Worm (Caenorhabditis elegans) whole organism, L4/young adult: Measurements from ENCODE around the gene Y41E3.8.
"Not testable (repeated sequence)": the region's sequence is repeated elsewhere in the genome, so short reads cannot be mapped to it uniquely, and the experiment has no call there.

Source experiments
- W03F9.2 ChIP-seq: fragments of 150-350 bp; optimal IDR thresholded peaks from 2 replicates; lab custom pipeline; 2014; ENCODE audit warnings: missing biosample characterization, missing genetic modification characterization
- dao-5 ChIP-seq: sonication (generic microtip); optimal IDR thresholded peaks from 2 replicates; lab custom pipeline; 2016; ENCODE audit warnings: missing genotype, missing genetic modification characterization, moderate library complexity, missing compliant biosample characterization
- him-1 ChIP-seq: sonication (generic microtip); optimal IDR thresholded peaks from 2 replicates; lab custom pipeline; 2016; ENCODE audit warnings: missing genotype, missing genetic modification reagents, missing genetic modification characterization, missing compliant biosample characterization

Gene Y41E3.8

DNA sequence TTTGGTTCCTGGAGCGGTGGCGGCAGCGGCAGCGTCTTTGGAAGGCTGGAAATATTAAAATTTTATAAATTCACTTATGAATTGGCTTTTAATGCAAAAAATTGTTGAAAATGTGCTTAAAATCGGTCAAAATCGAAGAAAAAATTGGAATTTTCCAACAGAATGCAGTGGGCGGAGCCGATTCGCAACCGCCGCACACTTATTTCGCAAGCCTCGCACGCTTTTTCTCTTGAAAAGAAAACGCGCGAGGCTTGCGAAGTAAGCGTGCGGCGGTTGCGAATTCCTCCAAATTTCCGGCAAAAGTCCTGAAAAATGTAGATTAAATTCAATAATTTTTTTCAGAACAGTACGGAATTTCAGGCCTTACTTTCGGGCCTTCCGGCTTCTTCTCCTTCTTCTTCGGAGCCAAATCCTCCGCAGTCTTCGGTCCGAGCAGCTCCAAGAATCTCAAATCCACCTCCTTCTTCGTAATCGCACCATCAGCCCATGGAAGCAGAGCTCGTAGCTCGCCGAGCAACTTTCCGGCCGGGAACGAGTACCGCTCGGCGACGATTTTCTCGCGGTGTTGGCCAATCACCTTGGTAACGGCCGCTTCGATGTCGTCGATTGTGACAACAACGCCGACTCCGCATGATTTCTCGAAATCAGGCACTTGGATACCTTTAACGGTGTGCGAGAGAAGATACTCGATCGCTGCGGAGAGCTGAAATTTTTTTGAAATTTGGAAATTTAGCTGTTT is 16.5 kb downstream of the Y41E3.8 start:
- no peak for TF ChIP-seq dao-5 (tag; lab: Kevin White, UChicago)

DNA sequence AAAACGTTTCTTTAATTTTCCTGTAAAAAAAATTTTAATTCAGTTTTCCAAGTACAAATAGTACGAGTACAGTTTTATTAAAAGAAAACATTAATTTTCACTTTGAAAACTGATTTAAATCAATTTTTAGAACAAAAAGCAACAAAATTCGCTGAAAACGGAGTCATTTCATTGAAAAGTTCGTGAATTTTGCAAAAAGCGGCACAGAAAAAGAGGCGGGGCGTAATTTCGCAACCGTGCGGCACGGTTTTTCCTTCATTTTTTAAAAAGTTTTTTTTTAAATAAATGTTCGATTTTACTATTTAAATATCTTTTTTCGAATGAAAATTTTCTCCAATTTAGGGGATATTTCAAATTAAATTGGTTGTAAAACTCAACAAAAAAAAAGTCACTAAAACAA is 17.6 kb downstream of the Y41E3.8 start:
- no peak for TF ChIP-seq dao-5 (tag; lab: Kevin White, UChicago)
- no peak for TF ChIP-seq W03F9.2
- TF ChIP-seq him-1 (tag; lab: Kevin White, UChicago), result no peak

DNA sequence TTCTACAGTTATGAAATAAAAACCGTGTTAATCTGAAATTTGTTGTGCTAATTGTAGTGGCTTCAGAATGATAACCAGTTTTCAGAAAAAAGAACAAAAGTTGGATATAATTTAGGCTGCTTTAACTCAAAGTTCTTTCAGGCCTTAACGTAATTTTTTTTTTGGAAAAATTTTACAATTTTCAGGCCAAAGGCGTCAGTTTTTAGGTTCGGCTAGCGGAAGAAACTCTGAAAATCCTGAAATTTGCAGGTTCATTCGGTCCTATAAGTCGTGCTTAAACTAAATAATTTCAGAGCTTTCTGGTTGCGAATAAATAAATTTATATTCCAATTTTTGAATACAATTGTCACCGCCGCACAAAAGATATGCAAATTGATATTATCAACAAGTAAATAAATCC is 20.6 kb downstream of the Y41E3.8 start:
- TF ChIP-seq dao-5 (tag; lab: Kevin White, UChicago), result no peak
- TF ChIP-seq W03F9.2, result no peak
- TF ChIP-seq him-1 (tag; lab: Kevin White, UChicago), result no peak

DNA sequence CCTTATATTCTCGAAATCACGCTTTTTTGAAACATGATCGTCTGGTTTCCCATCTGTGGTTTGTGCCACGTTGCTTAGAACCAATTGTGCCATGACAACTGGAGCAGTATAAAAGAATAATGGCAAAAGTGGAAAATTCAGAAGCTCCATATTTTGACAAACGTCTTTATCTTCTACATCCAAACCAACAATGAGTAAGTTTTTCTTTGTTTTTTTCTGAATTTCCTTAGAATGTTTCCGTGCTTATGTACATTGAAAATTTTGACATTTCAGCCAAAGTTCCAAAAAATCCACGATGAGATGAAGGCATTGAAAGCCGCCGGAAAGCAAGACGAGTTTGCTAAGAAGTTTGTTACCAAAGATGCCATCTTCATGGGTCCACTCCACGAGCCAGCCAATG is 22.3 kb downstream of the Y41E3.8 start, which contains the start of gene Y41E3.6:
TSS of gene Y41E3.6 (plus strand) at position 301 of the 400 bp plus-strand sequence.
- not testable (repeated sequence) for TF ChIP-seq W03F9.2; dao-5 (tag; lab: Kevin White, UChicago); him-1 (tag; lab: Kevin White, UChicago)

DNA sequence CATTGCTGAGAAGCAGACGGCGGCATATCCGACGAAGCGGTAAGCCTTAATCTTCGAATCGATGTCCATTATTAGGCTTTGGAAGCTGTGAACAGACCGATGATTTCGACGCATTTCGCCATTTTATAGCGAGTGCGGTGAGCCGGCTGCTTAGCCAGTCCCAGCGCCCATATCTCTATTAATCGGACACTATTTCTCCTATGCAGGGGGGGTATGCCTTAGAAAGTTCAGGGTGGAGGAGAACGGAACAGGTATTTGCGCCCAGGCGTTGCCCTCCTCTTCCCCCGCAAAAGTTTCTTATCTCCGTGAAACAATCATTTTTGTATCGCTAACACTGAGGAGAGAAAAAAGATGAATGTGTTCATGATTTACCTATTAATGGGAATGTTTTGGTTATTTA is 42.1 kb downstream of the Y41E3.8 start, which contains the start of gene dpy-4:
TSS of gene dpy-4 (minus strand) at position 101 of the 400 bp plus-strand sequence.
- TF ChIP-seq dao-5 (tag; lab: Kevin White, UChicago) (no peak), W03F9.2 (no peak), him-1 (tag; lab: Kevin White, UChicago) (no peak)

DNA sequence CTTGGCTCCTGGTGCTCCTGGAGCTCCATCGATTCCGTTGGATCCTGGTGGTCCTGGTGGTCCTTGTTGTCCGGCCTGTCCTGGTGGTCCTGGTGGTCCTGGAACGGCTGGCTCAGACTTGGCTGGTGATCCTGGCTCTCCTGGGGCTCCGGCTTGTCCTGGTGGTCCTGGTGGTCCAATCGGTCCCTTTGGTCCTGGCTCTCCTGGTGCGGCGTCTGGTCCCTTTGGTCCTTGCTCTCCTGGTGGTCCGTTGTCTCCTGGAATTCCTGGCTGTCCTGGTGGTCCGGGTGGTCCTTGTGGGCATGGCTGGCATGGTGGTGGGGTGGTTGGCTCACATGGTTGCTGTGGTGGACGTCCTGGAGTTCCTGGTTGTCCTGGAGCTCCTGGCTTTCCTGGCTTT is 42.9 kb downstream of the Y41E3.8 start:
- no peak for TF ChIP-seq W03F9.2
- no peak for TF ChIP-seq dao-5 (tag; lab: Kevin White, UChicago)
- TF ChIP-seq him-1 (tag; lab: Kevin White, UChicago), result no peak

DNA sequence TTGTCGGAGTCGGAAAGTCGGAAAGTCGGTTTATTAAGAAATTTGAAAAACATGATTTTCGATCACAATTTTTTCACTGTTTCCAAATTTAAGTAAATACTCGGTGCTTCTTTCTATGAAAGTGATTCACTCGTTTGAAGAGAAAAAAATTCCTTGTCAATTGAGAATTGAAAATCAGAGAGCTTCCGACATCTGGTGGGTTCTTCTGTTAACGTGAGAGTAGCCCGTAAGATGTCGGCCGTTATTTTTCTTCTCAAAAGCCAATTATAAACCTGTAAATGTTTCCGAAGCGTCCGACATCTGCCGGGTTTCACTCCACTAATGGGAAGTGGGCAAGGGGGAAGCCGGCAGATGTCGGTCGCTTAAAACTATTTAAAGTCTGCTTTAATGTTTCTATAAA is 43.8 kb downstream of the Y41E3.8 start:
- TF ChIP-seq him-1 (tag; lab: Kevin White, UChicago), result no peak
- no peak for TF ChIP-seq dao-5 (tag; lab: Kevin White, UChicago)

DNA sequence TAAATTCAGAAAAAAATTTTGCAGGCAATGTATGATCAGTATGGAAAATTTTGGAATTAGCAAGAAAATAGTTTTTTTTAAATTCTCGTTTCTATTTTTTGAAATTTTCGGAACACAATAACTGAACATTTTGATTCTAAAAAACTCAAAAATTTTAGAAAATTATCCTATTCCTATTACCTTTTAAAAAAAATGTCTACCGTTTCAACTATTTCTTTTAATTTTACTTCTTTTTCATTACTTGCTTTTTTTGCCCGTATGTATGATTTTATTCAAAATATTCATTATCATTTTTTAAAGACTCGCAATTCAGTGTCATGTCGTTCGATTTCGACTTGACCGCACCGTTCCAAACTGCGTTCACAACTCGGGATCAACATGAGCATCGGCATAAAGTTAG is 47.5 kb downstream of the Y41E3.8 start, which contains the start of gene atln-2:
TSS of gene atln-2 (plus strand) at position 301 of the 400 bp plus-strand sequence.
- TF ChIP-seq him-1 (tag; lab: Kevin White, UChicago), result no peak
- no peak for TF ChIP-seq W03F9.2
- no peak for TF ChIP-seq dao-5 (tag; lab: Kevin White, UChicago)
